Worm (Caenorhabditis elegans): Measurements from ENCODE around the gene rnr-2.

DNA sequence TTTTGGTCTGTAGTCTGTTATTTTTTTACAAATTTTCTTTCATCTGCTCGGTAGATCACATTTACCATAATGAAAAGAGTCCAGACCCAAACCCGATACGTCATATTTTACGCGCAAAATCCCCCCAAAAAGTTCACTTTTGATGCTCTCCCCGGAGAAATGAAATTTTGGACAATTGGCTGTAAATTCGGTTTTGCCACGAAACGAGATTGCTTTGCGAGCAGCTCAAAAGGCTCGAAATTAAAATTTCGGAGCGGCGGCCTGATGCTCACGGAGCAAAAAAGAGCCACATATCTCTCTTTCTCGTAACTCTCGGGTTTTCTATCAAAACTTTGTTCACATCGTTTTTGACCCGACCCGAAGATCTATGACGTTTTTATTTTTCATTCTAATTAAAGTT lies 28.6 kb upstream of the rnr-2 start:
- TF ChIP-seq ceh-82 (tag; optimal IDR thresholded peaks at IDR 0.05) (no peak), mdl-1 (tag; optimal IDR thresholded peaks at IDR 0.05) (no peak), zag-1 (tag; optimal IDR thresholded peaks at IDR 0.05) (no peak), nhr-77 (tag; optimal IDR thresholded peaks at IDR 0.05) (no peak), lin-13 (GFP tag; optimal IDR thresholded peaks at IDR 0.05) (no peak), sptf-1 (tag; optimal IDR thresholded peaks at IDR 0.05) (no peak)

Measured in whole organism, L1 larva.